Worm (Caenorhabditis elegans): ENCODE results near the gene srlf-35.
A peak's percentile ranks its signal among the peaks of the same experiment; 100 is the strongest.

The srlf-35 gene

DNA sequence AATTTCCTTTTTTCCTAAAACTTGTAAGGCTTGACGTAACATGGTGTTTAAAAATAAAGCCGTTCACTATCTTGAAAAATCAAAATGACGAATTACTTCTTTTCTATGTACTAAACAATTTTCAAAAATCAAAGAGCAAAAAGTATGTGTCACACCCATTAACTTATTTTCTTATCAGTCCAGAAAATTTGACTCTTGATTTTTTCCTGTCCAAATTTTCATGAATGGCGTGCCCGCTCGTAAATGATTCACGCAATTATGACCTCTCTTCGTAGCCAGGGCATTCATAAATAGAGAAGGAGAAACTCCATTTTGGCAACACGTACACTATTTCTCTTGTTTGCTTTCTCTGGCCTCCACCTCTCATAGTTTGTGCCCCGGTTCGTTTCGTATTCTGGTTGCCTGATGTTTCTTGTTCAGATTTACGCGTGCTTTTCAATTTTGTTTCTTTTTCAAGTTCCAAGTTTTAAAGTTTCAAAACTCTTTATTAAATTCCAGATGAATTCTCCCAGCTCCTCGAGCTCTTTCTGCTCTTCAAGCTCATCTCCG, 26.1 kb upstream of the srlf-35 start, which contains the start of gene nhr-55:
Gene nhr-55 (plus strand): TSS at position 499 of the 549 bp plus-strand sequence.
- TF ChIP-seq ref-1 (GFP tag; conservative IDR thresholded peaks at IDR 0.05) (no peak), tab-1 (GFP tag; IDR thresholded peaks at IDR 0.05) (no peak), klf-2 (GFP tag; conservative IDR thresholded peaks at IDR 0.05) (no peak), med-1 (GFP tag; optimal IDR thresholded peaks at IDR 0.05; ENCODE audit: insufficient read depth) (no peak), T22C8.4 (GFP tag; IDR thresholded peaks at IDR 0.05) (no peak), ztf-29 (GFP tag; IDR thresholded peaks at IDR 0.05) (no peak), flt-1 (GFP tag; IDR thresholded peaks at IDR 0.05) (no peak), cog-1 (tag; optimal IDR thresholded peaks at IDR 0.05) (no peak), ztf-23 (GFP tag; IDR thresholded peaks at IDR 0.05) (no peak)

DNA sequence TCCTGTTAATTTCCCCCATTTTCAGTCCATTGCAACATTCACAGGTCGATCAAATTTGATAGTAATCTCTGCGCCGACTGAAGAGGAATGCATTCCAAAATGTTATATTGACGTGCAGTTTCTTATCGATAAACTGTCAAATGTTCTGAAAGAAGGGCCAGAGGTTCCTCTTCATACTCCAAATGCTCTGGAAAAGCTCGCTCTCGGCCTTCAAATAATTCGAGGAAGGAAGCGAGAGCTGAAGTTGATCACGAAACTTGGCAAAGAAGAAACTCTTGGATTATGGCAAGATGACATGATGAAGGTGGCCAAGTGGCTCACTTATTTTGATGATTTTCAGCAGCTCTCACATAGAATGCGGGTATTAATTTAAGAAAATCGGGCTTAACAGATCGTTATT, 24.8 kb upstream of the srlf-35 start:
- TF ChIP-seq flt-1 (GFP tag; IDR thresholded peaks at IDR 0.05) (no peak), cog-1 (tag; optimal IDR thresholded peaks at IDR 0.05) (no peak), ztf-29 (GFP tag; IDR thresholded peaks at IDR 0.05) (no peak), med-1 (GFP tag; optimal IDR thresholded peaks at IDR 0.05; ENCODE audit: insufficient read depth) (no peak), ztf-23 (GFP tag; IDR thresholded peaks at IDR 0.05) (no peak), ref-1 (GFP tag; conservative IDR thresholded peaks at IDR 0.05) (no peak), T22C8.4 (GFP tag; IDR thresholded peaks at IDR 0.05) (no peak), klf-2 (GFP tag; conservative IDR thresholded peaks at IDR 0.05) (no peak), tab-1 (GFP tag; IDR thresholded peaks at IDR 0.05) (no peak)

DNA sequence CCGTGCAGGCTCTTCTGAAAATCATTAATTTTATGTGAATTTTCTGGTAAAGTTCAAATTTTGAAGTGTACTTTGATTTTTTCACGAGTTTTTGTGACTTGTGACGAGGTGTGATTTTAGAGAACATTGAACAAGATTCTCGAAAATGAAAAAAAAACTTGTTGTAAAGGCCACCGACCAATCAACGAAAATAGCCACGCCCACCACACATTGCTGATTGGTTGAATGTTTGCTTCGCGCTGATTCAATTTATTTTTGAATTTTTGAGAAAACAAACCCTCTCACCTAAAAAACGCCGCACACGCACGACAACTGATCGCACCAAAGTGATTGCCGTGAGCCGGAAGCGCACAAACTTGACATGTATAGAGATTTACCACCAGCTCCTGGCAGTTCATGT, 21.0 kb upstream of the srlf-35 start:
- no peak for TF ChIP-seq T22C8.4 (GFP tag; IDR thresholded peaks at IDR 0.05)
- no peak for TF ChIP-seq cog-1 (tag; optimal IDR thresholded peaks at IDR 0.05)
- no peak for TF ChIP-seq klf-2 (GFP tag; conservative IDR thresholded peaks at IDR 0.05)
- no peak for TF ChIP-seq flt-1 (GFP tag; IDR thresholded peaks at IDR 0.05)

DNA sequence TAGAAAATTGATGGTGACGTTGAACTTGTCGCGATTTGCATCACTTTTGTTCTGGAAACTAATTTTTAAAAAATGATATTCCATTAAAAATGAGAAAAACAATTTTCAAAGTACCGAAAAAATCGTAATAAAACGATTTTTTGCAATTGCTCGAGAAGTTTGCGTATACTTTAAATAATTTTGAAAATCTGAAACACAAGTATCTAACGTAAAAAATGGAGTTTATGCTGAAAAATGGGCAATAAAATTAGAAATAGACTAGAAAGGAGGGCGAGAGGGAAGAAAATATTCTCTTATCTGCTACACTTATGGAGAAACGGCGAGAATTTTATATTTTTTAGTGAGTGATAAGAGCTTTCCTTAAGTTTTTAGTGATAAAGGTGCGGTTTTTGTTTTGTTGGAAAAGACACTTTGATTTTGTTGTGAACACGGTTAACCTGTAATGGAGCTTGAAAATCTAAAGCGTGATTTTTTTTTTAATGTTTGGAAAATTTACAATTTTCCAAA, 20.5 kb upstream of the srlf-35 start, which contains the start of gene nhr-130:
Gene nhr-130 (minus strand): TSS at position 51 of the 507 bp plus-strand sequence.
- TF ChIP-seq klf-2 (GFP tag; conservative IDR thresholded peaks at IDR 0.05), result no peak
- no peak for TF ChIP-seq ztf-29 (GFP tag; IDR thresholded peaks at IDR 0.05)
- TF ChIP-seq cog-1 (tag; optimal IDR thresholded peaks at IDR 0.05), result no peak
- TF ChIP-seq T22C8.4 (GFP tag; IDR thresholded peaks at IDR 0.05), result no peak

DNA sequence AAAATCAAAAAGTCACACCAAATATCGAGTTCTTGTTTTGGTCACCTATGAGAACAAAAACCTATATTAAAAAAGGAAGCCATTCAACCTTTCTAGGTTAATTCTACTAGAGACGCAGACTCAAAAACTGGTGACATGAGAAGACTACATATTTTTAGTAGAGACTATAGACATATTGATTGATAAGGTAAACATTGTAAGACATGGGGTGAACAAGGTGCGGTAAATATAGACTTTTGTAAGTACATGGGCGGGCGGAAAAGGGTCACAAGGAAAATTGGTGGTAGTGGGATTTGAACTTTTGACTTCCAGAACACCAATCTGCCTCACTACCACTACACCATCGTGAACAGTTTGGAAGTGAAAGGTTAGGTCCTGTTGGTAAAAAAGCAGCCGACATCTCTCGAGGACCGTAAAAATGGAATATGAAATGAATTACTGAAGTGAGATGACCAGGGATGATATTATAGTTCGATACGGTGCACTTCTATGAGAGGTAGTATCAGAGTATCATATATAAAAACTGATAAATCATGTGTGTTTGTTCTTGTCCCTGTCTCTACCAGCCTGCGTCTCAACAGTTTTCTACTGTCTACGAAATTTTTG, 19.4 kb upstream of the srlf-35 start, which contains the start of gene nhr-212:
Gene nhr-212 (plus strand): TSS at position 573 of the 606 bp plus-strand sequence.
- TF ChIP-seq ztf-23 (GFP tag; IDR thresholded peaks at IDR 0.05) (no peak), tab-1 (GFP tag; IDR thresholded peaks at IDR 0.05) (no peak), med-1 (GFP tag; optimal IDR thresholded peaks at IDR 0.05; ENCODE audit: insufficient read depth) (no peak), ztf-29 (GFP tag; IDR thresholded peaks at IDR 0.05) (no peak), T22C8.4 (GFP tag; IDR thresholded peaks at IDR 0.05) (no peak), cog-1 (tag; optimal IDR thresholded peaks at IDR 0.05) (no peak), flt-1 (GFP tag; IDR thresholded peaks at IDR 0.05) (no peak), klf-2 (GFP tag; conservative IDR thresholded peaks at IDR 0.05) (no peak), ref-1 (GFP tag; conservative IDR thresholded peaks at IDR 0.05) (no peak)

DNA sequence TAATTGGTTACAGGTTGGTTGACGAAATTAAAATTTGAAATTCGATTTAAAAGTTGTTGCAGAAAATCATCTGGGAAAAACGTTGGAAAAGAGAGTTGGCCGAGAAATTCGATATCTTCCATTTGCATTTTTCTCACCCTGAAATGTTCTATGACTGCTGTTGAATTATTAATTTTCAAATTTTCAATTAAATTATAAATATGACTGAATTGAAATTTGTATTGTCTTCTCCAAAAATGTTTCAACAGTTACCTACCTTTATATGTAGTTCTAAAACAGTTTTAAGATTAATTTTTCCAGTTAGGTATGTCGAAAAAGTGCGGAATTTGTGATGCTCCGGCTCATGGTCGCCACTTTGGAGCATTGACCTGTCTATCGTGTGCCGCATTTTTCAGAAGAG, 17.1 kb upstream of the srlf-35 start, which contains the start of gene nhr-211:
Gene nhr-211 (plus strand): TSS at position 301 of the 400 bp plus-strand sequence.
- TF ChIP-seq ref-1 (GFP tag; conservative IDR thresholded peaks at IDR 0.05), result no peak
- TF ChIP-seq cog-1 (tag; optimal IDR thresholded peaks at IDR 0.05), result no peak

DNA sequence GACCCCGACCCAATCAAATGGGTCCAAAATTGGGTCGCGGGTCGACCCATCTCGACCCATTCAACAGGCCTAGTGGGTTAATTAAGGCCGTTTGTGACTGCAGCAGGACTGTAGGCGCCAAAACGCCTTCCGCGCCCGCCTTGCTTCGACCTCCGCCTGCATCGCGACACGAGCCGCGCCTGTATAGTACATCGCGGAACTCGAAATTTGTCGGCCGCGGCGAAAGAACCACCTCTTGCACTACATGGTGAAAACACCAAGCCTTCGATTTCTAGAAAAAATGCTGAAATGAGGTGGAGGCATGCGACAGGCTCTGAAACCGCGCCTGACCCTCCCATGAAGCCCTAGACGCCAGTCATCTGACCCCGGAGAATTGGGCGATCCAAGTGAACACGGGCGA, 15.8 kb upstream of the srlf-35 start:
- TF ChIP-seq med-1 (GFP tag; optimal IDR thresholded peaks at IDR 0.05; ENCODE audit: insufficient read depth), result no peak
- TF ChIP-seq flt-1 (GFP tag; IDR thresholded peaks at IDR 0.05), result no peak
- no peak for TF ChIP-seq cog-1 (tag; optimal IDR thresholded peaks at IDR 0.05)
- TF ChIP-seq klf-2 (GFP tag; conservative IDR thresholded peaks at IDR 0.05), result no peak
- TF ChIP-seq tab-1 (GFP tag; IDR thresholded peaks at IDR 0.05), result no peak
- TF ChIP-seq ztf-29 (GFP tag; IDR thresholded peaks at IDR 0.05), result no peak
- TF ChIP-seq ztf-23 (GFP tag; IDR thresholded peaks at IDR 0.05), result no peak

DNA sequence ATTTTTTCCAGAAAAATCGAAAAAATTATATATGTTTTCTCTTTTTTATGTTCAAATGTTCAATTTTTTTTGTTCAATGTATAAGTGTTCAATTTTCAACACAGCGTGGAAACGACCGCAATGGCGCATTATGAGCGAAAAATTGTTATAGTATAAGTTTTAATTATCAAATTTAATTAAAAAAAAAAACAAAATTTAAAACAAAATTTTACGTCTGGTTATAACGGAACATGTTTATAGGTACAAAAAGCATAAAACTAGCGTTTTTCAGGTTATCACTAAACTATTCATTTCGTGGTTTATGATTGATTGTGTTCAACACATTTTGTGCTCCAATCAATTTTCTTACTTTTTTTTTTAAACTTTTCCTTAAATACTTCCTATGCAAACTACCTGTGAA, 14.5 kb upstream of the srlf-35 start, which contains the start of gene nhr-106:
Gene nhr-106 (plus strand): TSS at position 301 of the 400 bp plus-strand sequence.
- no peak for TF ChIP-seq ztf-29 (GFP tag; IDR thresholded peaks at IDR 0.05)
- TF ChIP-seq klf-2 (GFP tag; conservative IDR thresholded peaks at IDR 0.05), result no peak
- TF ChIP-seq ztf-23 (GFP tag; IDR thresholded peaks at IDR 0.05), result no peak
- TF ChIP-seq ref-1 (GFP tag; conservative IDR thresholded peaks at IDR 0.05), result no peak
- TF ChIP-seq flt-1 (GFP tag; IDR thresholded peaks at IDR 0.05), result no peak
- no peak for TF ChIP-seq tab-1 (GFP tag; IDR thresholded peaks at IDR 0.05)
- no peak for TF ChIP-seq T22C8.4 (GFP tag; IDR thresholded peaks at IDR 0.05)

DNA sequence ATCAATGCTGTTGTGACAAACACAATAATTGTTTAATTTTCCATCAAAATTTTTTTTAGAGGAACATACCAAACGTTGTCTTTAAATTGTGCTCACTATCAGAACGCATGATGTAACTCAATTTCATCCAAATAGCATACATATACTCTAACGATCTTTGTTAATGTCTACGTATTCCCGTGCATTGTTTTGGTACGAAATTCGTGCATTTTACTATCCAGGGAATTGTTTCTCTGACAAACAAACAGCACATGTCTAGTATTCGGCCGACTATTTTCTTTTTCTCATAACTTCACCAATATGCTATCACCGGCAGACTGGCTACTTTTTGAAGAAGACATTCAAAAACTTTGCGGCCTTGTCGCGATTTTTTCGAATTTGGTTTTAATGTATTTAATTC, 12.4 kb upstream of the srlf-35 start, which contains the start of gene str-196:
Gene str-196 (plus strand): TSS at position 301 of the 400 bp plus-strand sequence.
- TF ChIP-seq med-1 (GFP tag; optimal IDR thresholded peaks at IDR 0.05; ENCODE audit: insufficient read depth) (no peak), klf-2 (GFP tag; conservative IDR thresholded peaks at IDR 0.05) (no peak), cog-1 (tag; optimal IDR thresholded peaks at IDR 0.05) (no peak), ztf-29 (GFP tag; IDR thresholded peaks at IDR 0.05) (no peak), tab-1 (GFP tag; IDR thresholded peaks at IDR 0.05) (no peak), T22C8.4 (GFP tag; IDR thresholded peaks at IDR 0.05) (no peak), ref-1 (GFP tag; conservative IDR thresholded peaks at IDR 0.05) (no peak), flt-1 (GFP tag; IDR thresholded peaks at IDR 0.05) (no peak), ztf-23 (GFP tag; IDR thresholded peaks at IDR 0.05) (no peak)

DNA sequence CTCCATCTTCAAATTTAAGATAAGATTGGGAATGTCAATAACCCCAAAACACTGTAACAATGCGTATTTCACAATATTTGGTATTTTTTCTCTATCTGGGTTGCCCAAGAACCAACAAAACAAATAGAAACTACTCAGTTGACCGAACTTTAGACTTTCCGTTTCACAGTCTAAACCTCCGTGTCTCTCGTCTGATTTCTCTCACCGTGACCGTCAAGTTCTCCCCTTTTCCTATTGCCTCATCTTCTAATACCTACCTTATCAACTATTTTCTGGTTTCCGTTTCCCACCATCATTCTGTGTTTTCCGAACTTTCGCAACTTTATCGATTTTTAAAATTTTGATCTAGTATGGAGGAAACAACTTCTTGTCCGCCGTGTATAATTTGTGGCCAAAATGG, 9.5 kb upstream of the srlf-35 start, which contains the start of gene nhr-131:
Gene nhr-131 (plus strand): TSS at position 87 of the 400 bp plus-strand sequence.
- no peak for TF ChIP-seq cog-1 (tag; optimal IDR thresholded peaks at IDR 0.05)
- TF ChIP-seq T22C8.4 (GFP tag; IDR thresholded peaks at IDR 0.05), result 0 out of 2 replicates have a peak, but pooled peaks have one; percentile 29
